Fruit fly (Drosophila melanogaster) whole organism, embryonic: ENCODE results near the gene CG34300.

Experiments used
- Adf1 ChIP-seq: fragments of 200-800 bp; sonication (Bioruptor generic); IDR thresholded peaks from 2 replicates; pipeline ENCODE4 v1.3.6; 2022; ENCODE audit warnings: missing biosample characterization, missing genetic modification characterization
- Asciz ChIP-seq: fragments of 200-800 bp; sonication (Bioruptor generic); optimal IDR thresholded peaks from 2 replicates; lab custom pipeline; 2017; ENCODE audit warnings: missing biosample characterization, mild to moderate bottlenecking, missing genetic modification characterization, missing genetic modification reagents
- CG10147 ChIP-seq: fragments of 200-800 bp; sonication (Bioruptor generic); optimal IDR thresholded peaks from 2 replicates; lab custom pipeline; 2019; ENCODE audit warnings: missing biosample characterization, mild to moderate bottlenecking, missing genetic modification characterization, moderate library complexity
- CG10209 ChIP-seq: fragments of 200-800 bp; sonication (Bioruptor generic); optimal IDR thresholded peaks from 3 replicates; lab custom pipeline; 2017; ENCODE audit warnings: missing biosample characterization, mild to moderate bottlenecking, missing genetic modification characterization, missing genetic modification reagents
- CG11504 ChIP-seq: fragments of 200-800 bp; sonication (Bioruptor generic); optimal IDR thresholded peaks from 3 replicates; lab custom pipeline; 2019; ENCODE audit warnings: missing biosample characterization, mild to moderate bottlenecking, missing genetic modification characterization, moderate library complexity
- CG11695 ChIP-seq: fragments of 200-800 bp; sonication (Bioruptor generic); IDR thresholded peaks from 3 replicates; pipeline ENCODE4 v1.3.6; 2022; ENCODE audit warnings: missing biosample characterization, missing genetic modification characterization
- CG12104 ChIP-seq: fragments of 200-800 bp; sonication (Bioruptor generic); optimal IDR thresholded peaks from 3 replicates; lab custom pipeline; 2016; ENCODE audit warnings: missing biosample characterization, missing genetic modification characterization
- CG12219 ChIP-seq: fragments of 200-800 bp; sonication (Bioruptor generic); optimal IDR thresholded peaks from 3 replicates; lab custom pipeline; 2018; ENCODE audit warnings: missing biosample characterization, mild to moderate bottlenecking, missing genetic modification characterization
- CG15073 ChIP-seq: fragments of 200-800 bp; sonication (Bioruptor generic); optimal IDR thresholded peaks from 2 replicates; lab custom pipeline; 2016; ENCODE audit warnings: missing biosample characterization, missing genetic modification characterization
- CG15601 ChIP-seq: fragments of 200-800 bp; sonication (Bioruptor generic); optimal IDR thresholded peaks from 3 replicates; lab custom pipeline; 2019; ENCODE audit warnings: missing biosample characterization, mild to moderate bottlenecking, missing genetic modification characterization, moderate library complexity
- CG17568 ChIP-seq: fragments of 200-800 bp; sonication (Bioruptor generic); optimal IDR thresholded peaks from 2 replicates; lab custom pipeline; 2018; ENCODE audit warnings: missing biosample characterization, mild to moderate bottlenecking, missing genetic modification characterization, moderate library complexity
- CG32532 ChIP-seq: fragments of 200-800 bp; sonication (Bioruptor generic); IDR thresholded peaks from 2 replicates; pipeline ENCODE4 v1.3.6; 2022; ENCODE audit warnings: missing biosample characterization, missing genetic modification characterization
- CG3995 ChIP-seq: fragments of 200-800 bp; sonication (Bioruptor generic); optimal IDR thresholded peaks from 3 replicates; lab custom pipeline; 2016; ENCODE audit warnings: missing biosample characterization, missing genetic modification characterization
- CG4404 ChIP-seq: fragments of 200-800 bp; sonication (Bioruptor generic); IDR thresholded peaks from 2 replicates; pipeline ENCODE4 v1.3.6; 2022; ENCODE audit warnings: missing biosample characterization, missing genetic modification characterization
- CG6272 ChIP-seq: fragments of 200-800 bp; sonication (Bioruptor generic); IDR thresholded peaks from 2 replicates; pipeline ENCODE4 v1.3.6; 2022; ENCODE audit warnings: missing biosample characterization, missing genetic modification characterization
- CG6765 ChIP-seq: fragments of 200-800 bp; sonication (Bioruptor generic); optimal IDR thresholded peaks from 3 replicates; lab custom pipeline; 2017; ENCODE audit warnings: missing biosample characterization, mild to moderate bottlenecking, missing genetic modification characterization
- CG7839 ChIP-seq: fragments of 200-800 bp; sonication (Bioruptor generic); optimal IDR thresholded peaks from 3 replicates; lab custom pipeline; 2018; ENCODE audit warnings: missing biosample characterization, mild to moderate bottlenecking, missing genetic modification characterization, moderate library complexity
- CG8089 ChIP-seq: fragments of 200-800 bp; sonication (Bioruptor generic); optimal IDR thresholded peaks from 3 replicates; lab custom pipeline; 2016; ENCODE audit warnings: missing biosample characterization, missing genetic modification characterization
- CG9817 ChIP-seq: fragments of 200-800 bp; sonication (Bioruptor generic); optimal IDR thresholded peaks from 2 replicates; lab custom pipeline; 2018; ENCODE audit warnings: missing biosample characterization, mild to moderate bottlenecking, missing genetic modification characterization, moderate library complexity
- CrebB ChIP-seq: fragments of 200-800 bp; sonication (Bioruptor generic); optimal IDR thresholded peaks from 3 replicates; lab custom pipeline; 2018; ENCODE audit warnings: missing biosample characterization, mild to moderate bottlenecking, missing genetic modification characterization
- Dad ChIP-seq: fragments of 200-800 bp; sonication (Bioruptor generic); optimal IDR thresholded peaks from 3 replicates; lab custom pipeline; 2016; ENCODE audit warnings: missing biosample characterization, missing genetic modification characterization
- Deaf1 ChIP-seq: fragments of 200-800 bp; optimal IDR thresholded peaks from 3 replicates; lab custom pipeline; 2019; ENCODE audit warnings: missing biosample characterization, mild to moderate bottlenecking, missing genetic modification characterization, moderate library complexity
- HLH4C ChIP-seq: fragments of 200-800 bp; sonication (Bioruptor generic); IDR thresholded peaks from 3 replicates; pipeline ENCODE4 v1.3.6; 2022; ENCODE audit warnings: missing biosample characterization, missing genetic modification characterization; ENCODE audit not compliant: partially characterized antibody
- Lim3 ChIP-seq: fragments of 200-800 bp; sonication (Bioruptor generic); IDR thresholded peaks from 2 replicates; pipeline ENCODE4 v1.3.6; 2022; ENCODE audit warnings: missing biosample characterization, missing genetic modification characterization
- Mad ChIP-seq: fragments of 200-800 bp; sonication (Bioruptor generic); optimal IDR thresholded peaks from 2 replicates; lab custom pipeline; 2016; ENCODE audit warnings: missing biosample characterization, missing genetic modification characterization
- Sin3A ChIP-seq: fragments of >200 bp; optimal IDR thresholded peaks from 2 replicates; lab custom pipeline; 2018
- Six4 ChIP-seq: fragments of 200-800 bp; sonication (Bioruptor generic); optimal IDR thresholded peaks from 2 replicates; lab custom pipeline; 2016; ENCODE audit warnings: missing biosample characterization, missing genetic modification characterization
- cg ChIP-seq: fragments of 200-800 bp; sonication (Bioruptor generic); optimal IDR thresholded peaks from 3 replicates; lab custom pipeline; 2019; ENCODE audit warnings: missing biosample characterization, mild to moderate bottlenecking, missing genetic modification characterization, moderate library complexity
- disco-r ChIP-seq: fragments of 200-800 bp; sonication (Bioruptor generic); optimal IDR thresholded peaks from 2 replicates; lab custom pipeline; 2016; ENCODE audit warnings: missing biosample characterization, missing genetic modification characterization
- emc ChIP-seq: fragments of 200-800 bp; sonication (Bioruptor generic); optimal IDR thresholded peaks from 2 replicates; lab custom pipeline; 2016; ENCODE audit warnings: missing biosample characterization, missing genetic modification characterization
- fd64A ChIP-seq: fragments of 200-800 bp; sonication (Bioruptor generic); optimal IDR thresholded peaks from 3 replicates; lab custom pipeline; 2018; ENCODE audit warnings: missing biosample characterization, mild to moderate bottlenecking, missing genetic modification characterization
- fd96Cb ChIP-seq: fragments of 200-800 bp; sonication (Bioruptor generic); optimal IDR thresholded peaks from 2 replicates; lab custom pipeline; 2018; ENCODE audit warnings: missing biosample characterization, mild to moderate bottlenecking, missing genetic modification characterization, moderate library complexity
- ftz-f1 ChIP-seq: fragments of 200-800 bp; sonication (Bioruptor generic); optimal IDR thresholded peaks from 2 replicates; lab custom pipeline; 2016; ENCODE audit warnings: missing biosample characterization, missing genetic modification characterization
- grau ChIP-seq: fragments of 200-800 bp; optimal IDR thresholded peaks from 3 replicates; lab custom pipeline; 2019; ENCODE audit warnings: missing biosample characterization, mild to moderate bottlenecking, missing genetic modification characterization, moderate library complexity
- hb ChIP-seq: fragments of 200-800 bp; sonication (Bioruptor generic); IDR thresholded peaks from 3 replicates; pipeline ENCODE4 v1.3.6; 2022; ENCODE audit warnings: missing biosample characterization, missing genetic modification characterization; ENCODE audit not compliant: partially characterized antibody
- kay ChIP-seq: fragments of 200-800 bp; sonication (Bioruptor generic); optimal IDR thresholded peaks from 2 replicates; lab custom pipeline; 2016; ENCODE audit warnings: missing biosample characterization, missing genetic modification characterization
- lilli ChIP-seq: fragments of 200-800 bp; sonication (Bioruptor generic); optimal IDR thresholded peaks from 3 replicates; lab custom pipeline; 2016; ENCODE audit warnings: missing biosample characterization, missing genetic modification characterization
- peb ChIP-seq: fragments of 200-800 bp; sonication (Bioruptor generic); IDR thresholded peaks from 2 replicates; pipeline ENCODE4 v1.3.6; 2022; ENCODE audit warnings: missing biosample characterization, missing genetic modification characterization
- rib ChIP-seq: fragments of 200-800 bp; sonication (Bioruptor generic); IDR thresholded peaks from 2 replicates; pipeline ENCODE4 v1.3.6; 2022; ENCODE audit warnings: missing biosample characterization, missing genetic modification characterization
- ro ChIP-seq: fragments of 200-800 bp; sonication (Bioruptor generic); IDR thresholded peaks from 2 replicates; pipeline ENCODE4 v1.3.6; 2022; ENCODE audit warnings: missing biosample characterization, missing genetic modification characterization
- run ChIP-seq: fragments of 200-800 bp; sonication (Bioruptor generic); optimal IDR thresholded peaks from 3 replicates; lab custom pipeline; 2018; ENCODE audit warnings: missing biosample characterization, mild to moderate bottlenecking, missing genetic modification characterization
- sc ChIP-seq, 3 experiments: fragments of >200 bp in 2 of 3; fragments of 200-800 bp in 1 of 3; sonication (Bioruptor generic) in 1 of 3; optimal IDR thresholded peaks; 2 replicates in 2 of 3; 3 replicates in 1 of 3; lab custom pipeline; 2017; ENCODE audit warnings: mild to moderate bottlenecking in 1 of 3, missing biosample characterization in 1 of 3, missing genetic modification characterization in 1 of 3, missing genetic modification reagents in 1 of 3
- sens ChIP-seq: fragments of 200-800 bp; sonication (Bioruptor generic); peaks from one replicate; lab custom pipeline; 2016; ENCODE audit warnings: missing biosample characterization, missing genetic modification characterization
- sim ChIP-seq: fragments of 200-800 bp; sonication (Bioruptor generic); IDR thresholded peaks from 2 replicates; pipeline ENCODE4 v1.3.6; 2022; ENCODE audit warnings: missing biosample characterization, missing genetic modification characterization
- slp2 ChIP-seq: fragments of 200-800 bp; sonication (Bioruptor generic); optimal IDR thresholded peaks from 2 replicates; lab custom pipeline; 2016; ENCODE audit warnings: missing biosample characterization, missing genetic modification characterization
- tup ChIP-seq: fragments of 200-800 bp; sonication (Bioruptor generic); optimal IDR thresholded peaks from 2 replicates; lab custom pipeline; 2016; ENCODE audit warnings: missing biosample characterization, mild to moderate bottlenecking, missing genetic modification characterization, moderate library complexity
- twi ChIP-seq: fragments of 200-800 bp; optimal IDR thresholded peaks from 2 replicates; lab custom pipeline; 2019; ENCODE audit warnings: missing biosample characterization, mild to moderate bottlenecking, missing genetic modification characterization, moderate library complexity
- vfl ChIP-seq: fragments of 200-800 bp; sonication (Bioruptor generic); optimal IDR thresholded peaks from 2 replicates; lab custom pipeline; 2016; ENCODE audit warnings: missing biosample characterization, missing genetic modification characterization
- wor ChIP-seq: fragments of 200-800 bp; sonication (Bioruptor generic); IDR thresholded peaks from 2 replicates; pipeline ENCODE4 v1.3.6; 2022; ENCODE audit warnings: missing biosample characterization, missing genetic modification characterization
- z ChIP-seq: fragments of 200-800 bp; sonication (Bioruptor generic); IDR thresholded peaks from 3 replicates; pipeline ENCODE4 v1.3.6; 2022; ENCODE audit warnings: missing biosample characterization, missing genetic modification characterization
- zfh1 ChIP-seq: fragments of 200-800 bp; sonication (Bioruptor generic); IDR thresholded peaks from 3 replicates; pipeline ENCODE4 v1.3.6; 2022; ENCODE audit warnings: missing biosample characterization, missing genetic modification characterization

Gene CG34300

DNA sequence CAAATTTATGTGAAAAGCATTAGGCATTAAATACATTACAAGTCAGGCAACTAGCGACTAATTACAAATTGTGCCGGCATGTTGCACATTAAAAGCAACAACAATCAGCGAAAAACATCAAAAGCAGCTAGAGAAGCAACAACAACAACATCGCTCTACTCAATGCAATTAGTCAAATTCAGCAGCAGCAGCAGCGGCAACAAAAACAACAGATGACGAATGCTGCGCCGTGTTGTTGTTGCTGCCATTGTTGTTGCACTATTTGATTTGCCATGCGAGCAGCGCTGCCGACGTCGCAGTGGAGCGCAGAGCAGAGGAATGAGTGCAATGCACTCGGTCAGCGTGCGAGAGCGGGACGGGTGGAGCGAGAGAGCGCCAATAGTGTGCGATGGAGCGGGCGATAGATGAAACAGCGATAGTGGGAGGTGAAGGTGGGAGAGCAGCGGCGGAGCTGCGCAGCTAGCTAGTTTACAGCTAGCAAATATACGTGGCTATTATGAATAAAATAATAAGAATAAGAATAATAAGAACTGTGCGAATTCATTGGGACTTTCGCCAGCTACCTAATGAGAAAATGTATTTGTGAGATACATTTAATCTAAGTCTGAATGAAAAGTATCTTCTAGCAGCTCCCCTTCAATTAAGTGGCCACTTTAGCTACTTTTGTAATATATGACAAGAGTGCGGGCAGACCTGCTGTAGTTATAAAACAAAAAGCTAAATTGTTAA, 31.6 kb upstream of the CG34300 start (continued):
- TF ChIP-seq Adf1 (GFP tag; lab: Robert Waterston, UW) (peak; percentile 85), kay (GFP tag; lab: Kevin White, UChicago) (no peak), CG3995 (GFP tag; lab: Kevin White, UChicago) (no peak), CG15601 (tag; lab: Kevin White, UChicago) (no peak), ro (GFP tag; lab: Robert Waterston, UW) (no peak), Sin3A (lab: Kevin White, UChicago) (no peak), wor (GFP tag; lab: Robert Waterston, UW) (no peak), sens (GFP tag; lab: Kevin White, UChicago) (peak; percentile 58), emc (GFP tag; lab: Kevin White, UChicago) (no peak), CG12104 (no peak), z (GFP tag; lab: Robert Waterston, UW) (peak; percentile 81), zfh1 (GFP tag; lab: Robert Waterston, UW) (no peak), sim (GFP tag; lab: Robert Waterston, UW) (no peak), tup (GFP tag; lab: Kevin White, UChicago) (no peak), vfl (GFP tag; lab: Kevin White, UChicago) (no peak), CG6765 (no peak), Asciz (no peak), CG6272 (GFP tag; lab: Robert Waterston, UW) (no peak), hb (no peak), lilli (GFP tag; lab: Kevin White, UChicago) (peak; percentile 22), CG8089 (GFP tag; lab: Kevin White, UChicago) (no peak), rib (no peak), slp2 (no peak), fd96Cb (tag; lab: Kevin White, UChicago) (no peak), CG10209 (GFP tag; lab: Kevin White, UChicago) (peak; percentile 9), CG17568 (GFP tag; lab: Kevin White, UChicago) (no peak), sc (optimal IDR thresholded peaks at IDR 0.05; lab: Kevin White, UChicago) (no peak), sc (GFP tag; optimal IDR thresholded peaks at IDR 0.05; lab: Kevin White, UChicago) (no peak), CG15073 (GFP tag; lab: Kevin White, UChicago) (no peak), CG11695 (peak; percentile 32; the same call in 1 of the 3 replicates), twi (tag; lab: Kevin White, UChicago) (no peak), CG7839 (peak; percentile 21), CG4404 (GFP tag; lab: Robert Waterston, UW) (no peak), CG9817 (tag; lab: Kevin White, UChicago) (no peak), HLH4C (GFP tag; lab: Robert Waterston, UW) (no peak), Dad (GFP tag; lab: Kevin White, UChicago) (no peak), Lim3 (GFP tag; lab: Robert Waterston, UW) (no peak), CG32532 (GFP tag; lab: Robert Waterston, UW) (0 out of 2 replicates have a peak, but pooled peaks have one; percentile 21), disco-r (GFP tag; lab: Kevin White, UChicago) (no peak), CG12219 (GFP tag; lab: Kevin White, UChicago) (no peak), Mad (GFP tag; lab: Kevin White, UChicago) (no peak), cg (GFP tag; lab: Kevin White, UChicago) (no peak), CG10147 (GFP tag; lab: Kevin White, UChicago) (no peak), peb (GFP tag; lab: Robert Waterston, UW) (no peak), grau (tag; lab: Kevin White, UChicago) (no peak), fd64A (no peak), ftz-f1 (peak; percentile 45), Six4 (no peak), CG11504 (tag; lab: Kevin White, UChicago) (peak; percentile 54), CrebB (tag; lab: Kevin White, UChicago) (no peak), run (tag; lab: Kevin White, UChicago) (no peak), Deaf1 (tag; lab: Kevin White, UChicago) (no peak)
